Worm (Caenorhabditis elegans): ENCODE results near the gene vha-1.

DNA sequence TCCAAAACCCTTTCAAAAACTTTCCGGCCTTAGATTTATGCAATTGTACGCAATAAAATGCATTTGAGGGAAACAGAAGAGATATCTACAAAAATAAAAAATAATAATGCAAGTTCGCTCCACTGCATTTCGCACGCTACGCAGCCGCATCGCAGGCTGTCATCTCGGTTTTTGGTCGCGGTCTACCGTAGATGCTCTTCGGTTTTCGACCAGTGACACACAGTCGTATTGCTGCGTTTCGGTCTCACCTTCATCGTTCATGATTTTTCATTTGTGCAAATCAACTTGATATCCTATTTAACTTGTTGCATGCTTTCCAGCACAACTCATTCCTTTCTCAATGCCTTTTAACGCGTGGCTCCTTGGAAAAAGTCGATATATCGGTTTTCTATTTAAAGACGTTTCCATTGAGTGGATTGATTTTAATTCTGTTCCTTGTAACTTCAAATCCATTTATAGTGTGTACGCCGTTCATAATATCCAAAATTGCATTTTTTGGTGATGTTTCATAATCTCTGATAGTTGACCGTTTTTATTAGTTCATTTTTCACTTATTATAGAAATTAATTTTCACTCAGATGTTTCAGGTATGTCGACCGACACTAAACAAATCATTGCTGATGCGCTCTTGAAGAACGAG lies at the start of gene vha-1:
- no peak for TF ChIP-seq med-1 (GFP tag; optimal IDR thresholded peaks at IDR 0.05; ENCODE audit: insufficient read depth)
- TF ChIP-seq ztf-29 (GFP tag; IDR thresholded peaks at IDR 0.05) = no peak
- TF ChIP-seq cog-1 (tag; optimal IDR thresholded peaks at IDR 0.05) = peak; percentile 53
- TF ChIP-seq ref-1 (GFP tag; conservative IDR thresholded peaks at IDR 0.05) = no peak
- TF ChIP-seq tab-1 (GFP tag; IDR thresholded peaks at IDR 0.05) = no peak
- no peak for TF ChIP-seq klf-2 (GFP tag; conservative IDR thresholded peaks at IDR 0.05)
